Worm (Caenorhabditis elegans): ENCODE results near the gene cyp-29A2.

cyp-29A2 gene

ce11 chrV:11265482-11265881, 48.1 kb downstream of the cyp-29A2 start, which contains the start of gene cln-3.1:
Gene cln-3.1 (minus strand): TSS chrV:11265652.
- TF ChIP-seq drap-1 (GFP tag; optimal IDR thresholded peaks at IDR 0.05) (no peak), cnd-1 (tag; optimal IDR thresholded peaks at IDR 0.05) (no peak), ces-1 (GFP tag; optimal IDR thresholded peaks at IDR 0.05) (no peak), ham-2 (GFP tag; optimal IDR thresholded peaks at IDR 0.05) (no peak), mep-1 (tag; optimal IDR thresholded peaks at IDR 0.05) (no peak), nhr-237 (tag; optimal IDR thresholded peaks at IDR 0.05) (no peak), zip-8 (tag; optimal IDR thresholded peaks at IDR 0.05) (no peak)

ce11 chrV:11266681-11267080, 49.3 kb downstream of the cyp-29A2 start, which contains the start of gene str-116:
Gene str-116 (plus strand): TSS chrV:11266981.
- no peak for TF ChIP-seq sem-2 (GFP tag; optimal IDR thresholded peaks at IDR 0.05)
- TF ChIP-seq blmp-1 (tag; optimal IDR thresholded peaks at IDR 0.05) = no peak
- TF ChIP-seq cnd-1 (tag; optimal IDR thresholded peaks at IDR 0.05) = no peak
- TF ChIP-seq ceh-43 (GFP tag; optimal IDR thresholded peaks at IDR 0.05) = no peak
- TF ChIP-seq ces-1 (GFP tag; optimal IDR thresholded peaks at IDR 0.05) = no peak
- no peak for TF ChIP-seq unc-62 (GFP tag; optimal IDR thresholded peaks at IDR 0.05)
- TF ChIP-seq mls-2 (tag; optimal IDR thresholded peaks at IDR 0.05) = no peak
- TF ChIP-seq pha-4 (tag; optimal IDR thresholded peaks at IDR 0.05) = no peak
- TF ChIP-seq unc-39 (tag; optimal IDR thresholded peaks at IDR 0.05) = no peak
- TF ChIP-seq ceh-39 (tag; optimal IDR thresholded peaks at IDR 0.05) = no peak
- no peak for TF ChIP-seq mep-1 (tag; optimal IDR thresholded peaks at IDR 0.05)
- TF ChIP-seq ceh-83 (GFP tag; optimal IDR thresholded peaks at IDR 0.05) = no peak
- TF ChIP-seq unc-120 (tag; optimal IDR thresholded peaks at IDR 0.05; ENCODE audit: poor library complexity, severe bottlenecking) = no peak
- TF ChIP-seq nhr-2 (tag; optimal IDR thresholded peaks at IDR 0.05) = no peak
- TF ChIP-seq bed-3 (GFP tag; optimal IDR thresholded peaks at IDR 0.05) = no peak
- TF ChIP-seq nhr-76 (tag; optimal IDR thresholded peaks at IDR 0.05) = no peak

- TF ChIP-seq lsy-2 (tag; optimal IDR thresholded peaks at IDR 0.05) = no peak
- TF ChIP-seq mep-1 (tag; optimal IDR thresholded peaks at IDR 0.05) = no peak
- TF ChIP-seq unc-120 (tag; optimal IDR thresholded peaks at IDR 0.05; ENCODE audit: poor library complexity, severe bottlenecking) = no peak
- TF ChIP-seq hlh-1 (tag; optimal IDR thresholded peaks at IDR 0.05) = no peak
- no peak for TF ChIP-seq ceh-43 (GFP tag; optimal IDR thresholded peaks at IDR 0.05)
- TF ChIP-seq cnd-1 (tag; optimal IDR thresholded peaks at IDR 0.05) = no peak
- no peak for TF ChIP-seq flh-1 (GFP tag; optimal IDR thresholded peaks at IDR 0.05)
- TF ChIP-seq sem-2 (GFP tag; optimal IDR thresholded peaks at IDR 0.05) = no peak
- TF ChIP-seq M03D4.4 (tag; optimal IDR thresholded peaks at IDR 0.05) = no peak
- TF ChIP-seq lin-13 (tag; optimal IDR thresholded peaks at IDR 0.05) = no peak
- TF ChIP-seq mab-5 (tag; optimal IDR thresholded peaks at IDR 0.05) = no peak
- no peak for TF ChIP-seq nhr-28 (tag; optimal IDR thresholded peaks at IDR 0.05)
- no peak for TF ChIP-seq ceh-83 (GFP tag; optimal IDR thresholded peaks at IDR 0.05)
- no peak for TF ChIP-seq sptf-1 (tag; optimal IDR thresholded peaks at IDR 0.05)
- no peak for TF ChIP-seq elt-3 (tag; optimal IDR thresholded peaks at IDR 0.05)
These were observed 51.4 kb downstream of the cyp-29A2 start, which contains the start of gene str-115 for ce11 chrV:11268791-11269190. Gene str-115 (plus strand): TSS chrV:11269091.

Data from whole organism, mixed stage, embryonic.